Fruit fly (Drosophila melanogaster): Measurements from ENCODE around the gene CG9471.
A peak's percentile ranks its signal among the peaks of the same experiment; 100 is the strongest.

dm6 chr3R:9793018-9793417 is 21.7 kb upstream of the CG9471 start, which contains the start of gene CG8516:
- no peak for TF ChIP-seq salr (GFP tag; optimal IDR thresholded peaks at IDR 0.05)
- TF ChIP-seq svp (GFP tag), result no peak
- TF ChIP-seq net (GFP tag; optimal IDR thresholded peaks at IDR 0.05), result no peak
- no peak for TF ChIP-seq Hr4 (GFP tag; optimal IDR thresholded peaks at IDR 0.05)
- TF ChIP-seq OdsH (GFP tag; optimal IDR thresholded peaks at IDR 0.05), result no peak
- TF ChIP-seq Ets96B (tag; optimal IDR thresholded peaks at IDR 0.05), result no peak
- TF ChIP-seq CG4318 (GFP tag; optimal IDR thresholded peaks at IDR 0.05), result no peak
- TF ChIP-seq CG8119 (GFP tag; IDR thresholded peaks at IDR 0.05), result peak; percentile 61; the same call in 2 of the 3 replicates
- no peak for TF ChIP-seq Hr39 (GFP tag; optimal IDR thresholded peaks at IDR 0.05)
- no peak for TF ChIP-seq Blimp-1 (GFP tag; optimal IDR thresholded peaks at IDR 0.05)
- no peak for TF ChIP-seq Sox102F (GFP tag; optimal IDR thresholded peaks at IDR 0.05)
- no peak for TF ChIP-seq topi (GFP tag; optimal IDR thresholded peaks at IDR 0.05)
- no peak for TF ChIP-seq CG32006 (GFP tag; optimal IDR thresholded peaks at IDR 0.05)

Data from whole organism, prepupa.